Fruit fly (Drosophila melanogaster) whole organism, pupa: Measurements from ENCODE around the gene CG12795.

Experiments used
- CG13204 ChIP-seq: fragments of 200-800 bp; sonication (Bioruptor generic); optimal IDR thresholded peaks from 2 replicates; lab custom pipeline; 2018; ENCODE audit warnings: missing biosample characterization, mild to moderate bottlenecking, missing genetic modification characterization, moderate library complexity
- CG14655 ChIP-seq: fragments of 200-800 bp; sonication (Bioruptor generic); optimal IDR thresholded peaks from 3 replicates; lab custom pipeline; 2017; ENCODE audit warnings: mild to moderate bottlenecking, missing biosample characterization, missing genetic modification reagents, missing genetic modification characterization
- CG15710 ChIP-seq: fragments of 200-800 bp; sonication (Bioruptor generic); optimal IDR thresholded peaks from 2 replicates; lab custom pipeline; 2018; ENCODE audit warnings: missing biosample characterization, mild to moderate bottlenecking, missing genetic modification characterization, moderate library complexity
- CG32121 ChIP-seq: fragments of 200-800 bp; sonication (Bioruptor generic); IDR thresholded peaks from 2 replicates; pipeline ENCODE4 v1.3.6; 2022; ENCODE audit warnings: missing biosample characterization, missing genetic modification characterization
- D1 ChIP-seq: fragments of 200-800 bp; sonication (Bioruptor generic); optimal IDR thresholded peaks from 2 replicates; lab custom pipeline; 2018; ENCODE audit warnings: missing biosample characterization, mild to moderate bottlenecking, missing genetic modification characterization, moderate library complexity
- EcR ChIP-seq: fragments of 200-800 bp; sonication (Bioruptor generic); optimal IDR thresholded peaks from 3 replicates; lab custom pipeline; 2019; ENCODE audit warnings: missing biosample characterization, missing genetic modification characterization, mild to moderate bottlenecking, moderate library complexity, missing genetic modification reagents
- Ets98B ChIP-seq: fragments of 200-800 bp; sonication (Bioruptor generic); IDR thresholded peaks from 2 replicates; pipeline ENCODE4 v1.3.6; 2022; ENCODE audit warnings: missing biosample characterization, missing genetic modification characterization
- Pif1A ChIP-seq: fragments of 200-800 bp; sonication (Bioruptor generic); optimal IDR thresholded peaks from 3 replicates; lab custom pipeline; 2016; ENCODE audit warnings: missing biosample characterization, missing genetic modification characterization
- Snoo ChIP-seq: fragments of 200-800 bp; sonication (Bioruptor generic); optimal IDR thresholded peaks from 3 replicates; lab custom pipeline; 2017; ENCODE audit warnings: missing biosample characterization, mild to moderate bottlenecking, missing genetic modification characterization, inconsistent platforms
- rn ChIP-seq: fragments of 200-800 bp; sonication (Bioruptor generic); IDR thresholded peaks from 2 replicates; pipeline ENCODE4 v1.3.6; 2022; ENCODE audit warnings: missing biosample characterization, missing genetic modification characterization

- TF ChIP-seq rn (GFP tag; lab: Robert Waterston, UW): no peak
- TF ChIP-seq EcR (GFP tag; lab: Kevin White, UChicago): no peak
- no peak for TF ChIP-seq D1 (tag; lab: Kevin White, UChicago)
- no peak for TF ChIP-seq Snoo
- TF ChIP-seq CG14655: no peak
- TF ChIP-seq Ets98B (GFP tag; lab: Robert Waterston, UW): no peak
- TF ChIP-seq CG32121 (GFP tag; lab: Robert Waterston, UW): no peak
- TF ChIP-seq Pif1A: no peak
- TF ChIP-seq CG13204 (GFP tag; lab: Kevin White, UChicago): no peak
- no peak for TF ChIP-seq CG15710 (tag; lab: Kevin White, UChicago)
Measured at dm6 chr2L:3469869-3470268, 17.6 kb downstream of the CG12795 start, which contains the start of the genes Pif1 and CG31776.
